Worm (Caenorhabditis elegans) whole organism, late embryonic: ENCODE results near the gene srz-72.
A peak's percentile ranks its signal among the peaks of the same experiment; 100 is the strongest.
"Not testable (repeated sequence)": the region's sequence is repeated elsewhere in the genome, so short reads cannot be mapped to it uniquely, and the experiment has no call there.

ENCODE experiments used
- C08G9.2 ChIP-seq: sonication (generic microtip); optimal IDR thresholded peaks from 2 replicates; lab custom pipeline; 2016; ENCODE audit warnings: mild to moderate bottlenecking, missing genetic modification characterization, moderate library complexity, missing compliant biosample characterization
- K02D7.2 ChIP-seq: sonication (generic microtip); optimal IDR thresholded peaks from 2 replicates; lab custom pipeline; 2017; ENCODE audit warnings: mild to moderate bottlenecking, missing genetic modification characterization, missing compliant biosample characterization
- T23F11.4 ChIP-seq: fragments of 200-800 bp; sonication (Bioruptor generic); optimal IDR thresholded peaks from 2 replicates; lab custom pipeline; 2018; ENCODE audit warnings: mild to moderate bottlenecking, missing genetic modification characterization, missing compliant biosample characterization
- ceh-14 ChIP-seq: sonication (generic microtip); optimal IDR thresholded peaks from 2 replicates; lab custom pipeline; 2016; ENCODE audit warnings: missing genotype, missing genetic modification characterization, missing compliant biosample characterization
- ceh-19 ChIP-seq: fragments of 200-800 bp; sonication (Bioruptor generic); optimal IDR thresholded peaks from 2 replicates; lab custom pipeline; 2018; ENCODE audit warnings: mild to moderate bottlenecking, missing genetic modification characterization, missing compliant biosample characterization
- ceh-24 ChIP-seq: sonication (generic microtip); optimal IDR thresholded peaks from 2 replicates; lab custom pipeline; 2016; ENCODE audit warnings: mild to moderate bottlenecking, missing genetic modification characterization, missing compliant biosample characterization
- ceh-45 ChIP-seq: fragments of 200-800 bp; sonication (Bioruptor generic); IDR thresholded peaks from 2 replicates; pipeline ENCODE4 v1.3.6; 2022; ENCODE audit warnings: missing genetic modification reagents, missing genetic modification characterization, missing compliant biosample characterization
- elt-2 ChIP-seq: sonication (generic microtip); optimal IDR thresholded peaks from 2 replicates; lab custom pipeline; 2016; ENCODE audit warnings: missing genetic modification reagents, missing genetic modification characterization, missing compliant biosample characterization
- ets-4 ChIP-seq: sonication (generic microtip); optimal IDR thresholded peaks from 2 replicates; lab custom pipeline; 2016; ENCODE audit warnings: missing genetic modification characterization, missing compliant biosample characterization
- fkh-6 ChIP-seq: sonication (generic microtip); optimal IDR thresholded peaks from 2 replicates; lab custom pipeline; 2016; ENCODE audit warnings: missing genetic modification characterization, missing compliant biosample characterization
- gmeb-2 ChIP-seq: sonication (generic microtip); optimal IDR thresholded peaks from 2 replicates; lab custom pipeline; 2016; ENCODE audit warnings: missing genetic modification characterization, inconsistent platforms, missing compliant biosample characterization
- hlh-13 ChIP-seq: fragments of 200-800 bp; sonication (Bioruptor generic); optimal IDR thresholded peaks from 2 replicates; lab custom pipeline; 2018; ENCODE audit warnings: mild to moderate bottlenecking, missing genetic modification characterization, missing compliant biosample characterization
- hlh-8 ChIP-seq: sonication (generic microtip); optimal IDR thresholded peaks from 2 replicates; lab custom pipeline; 2016; ENCODE audit warnings: missing genotype, missing genetic modification characterization, missing compliant biosample characterization
- lim-6 ChIP-seq: sonication (generic microtip); optimal IDR thresholded peaks from 2 replicates; lab custom pipeline; 2016; ENCODE audit warnings: missing genetic modification characterization, missing compliant biosample characterization
- madf-2 ChIP-seq: sonication (generic microtip); optimal IDR thresholded peaks from 2 replicates; lab custom pipeline; 2017; ENCODE audit warnings: missing genetic modification characterization, missing compliant biosample characterization
- nfya-1 ChIP-seq: sonication (generic microtip); optimal IDR thresholded peaks from 2 replicates; lab custom pipeline; 2017; ENCODE audit warnings: missing genetic modification characterization, mild to moderate bottlenecking, missing compliant biosample characterization, antibody characterized with exemption, moderate library complexity
- odd-2 ChIP-seq: sonication (generic microtip); optimal IDR thresholded peaks from 2 replicates; lab custom pipeline; 2017; ENCODE audit warnings: antibody characterized with exemption, mild to moderate bottlenecking, missing genetic modification characterization, missing compliant biosample characterization
- pax-1 ChIP-seq: fragments of 150-350 bp; optimal IDR thresholded peaks from 2 replicates; lab custom pipeline; 2014; ENCODE audit warnings: missing biosample characterization, missing genetic modification characterization
- pha-4 ChIP-seq: fragments of 150-350 bp; optimal IDR thresholded peaks from 2 replicates; lab custom pipeline; 2018; ENCODE audit warnings: missing biosample characterization, missing genetic modification reagents, missing genetic modification characterization
- pqm-1 ChIP-seq: sonication (generic microtip); optimal IDR thresholded peaks from 2 replicates; lab custom pipeline; 2016; ENCODE audit warnings: missing genetic modification characterization, missing compliant biosample characterization
- ref-2 ChIP-seq: sonication (generic microtip); optimal IDR thresholded peaks from 2 replicates; lab custom pipeline; 2016; ENCODE audit warnings: missing genetic modification characterization, missing compliant biosample characterization
- rnt-1 ChIP-seq: sonication (generic microtip); optimal IDR thresholded peaks from 2 replicates; lab custom pipeline; 2016; ENCODE audit warnings: missing genetic modification characterization, missing compliant biosample characterization
- sdc-2 ChIP-seq: sonication (generic microtip); optimal IDR thresholded peaks from 2 replicates; lab custom pipeline; 2016; ENCODE audit warnings: missing genotype, missing genetic modification characterization, missing compliant biosample characterization
- sox-2 ChIP-seq: fragments of 200-800 bp; sonication (Bioruptor generic); IDR thresholded peaks from 2 replicates; pipeline ENCODE4 v1.3.6; 2022; ENCODE audit warnings: missing genetic modification reagents, missing genetic modification characterization, missing compliant biosample characterization
- sox-4 ChIP-seq: sonication (generic microtip); optimal IDR thresholded peaks from 2 replicates; lab custom pipeline; 2017; ENCODE audit warnings: mild to moderate bottlenecking, missing genetic modification characterization, inconsistent platforms, missing compliant biosample characterization
- syd-9 ChIP-seq: sonication (generic microtip); optimal IDR thresholded peaks from 2 replicates; lab custom pipeline; 2016; ENCODE audit warnings: mild to moderate bottlenecking, missing genetic modification characterization, moderate library complexity, missing compliant biosample characterization
- tbx-7 ChIP-seq: sonication (generic microtip); optimal IDR thresholded peaks from 2 replicates; lab custom pipeline; 2016; ENCODE audit warnings: missing genotype, missing genetic modification characterization, missing compliant biosample characterization
- ttx-3 ChIP-seq: sonication (generic microtip); optimal IDR thresholded peaks from 2 replicates; lab custom pipeline; 2016; ENCODE audit warnings: missing genetic modification reagents, missing genetic modification characterization, missing compliant biosample characterization
- unc-3 ChIP-seq, 2 experiments: fragments of 200-800 bp in 1 of 2; sonication (Bioruptor generic) in 1 of 2; sonication (generic microtip) in 1 of 2; conservative IDR thresholded peaks in 1 of 2; optimal IDR thresholded peaks in 1 of 2; 2 replicates each; pipeline versions ENCODE4 v1.3.6 to Lab custom; 2016 to 2022; ENCODE audit warnings: missing compliant biosample characterization in 2 of 2, missing genetic modification characterization in 2 of 2, missing genetic modification reagents in 1 of 2
- unc-42 ChIP-seq: sonication (generic microtip); optimal IDR thresholded peaks from 2 replicates; lab custom pipeline; 2016; ENCODE audit warnings: missing genotype, missing genetic modification characterization, missing compliant biosample characterization
- unc-55 ChIP-seq: sonication (generic microtip); optimal IDR thresholded peaks from 2 replicates; lab custom pipeline; 2017; ENCODE audit warnings: missing biosample characterization, missing genetic modification reagents, missing genetic modification characterization

Gene srz-72

DNA sequence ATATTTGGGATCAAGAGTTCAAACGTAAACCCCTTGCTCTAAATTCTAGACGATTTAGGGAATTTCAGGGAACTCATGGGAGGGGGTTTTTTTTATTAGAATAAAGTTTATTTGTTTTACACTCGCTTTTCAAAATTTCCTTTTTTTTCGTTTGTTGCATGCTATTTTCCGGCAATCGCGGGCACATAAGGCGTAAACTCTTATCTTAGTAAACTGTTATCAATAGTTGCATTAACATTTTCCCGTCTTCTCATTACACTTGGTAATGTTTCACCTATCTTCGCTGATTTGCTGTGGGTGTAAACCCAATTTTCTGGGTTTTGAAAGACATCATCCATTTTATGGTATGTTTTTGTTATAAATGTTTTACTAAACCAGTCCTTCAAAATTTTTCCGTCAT is 5.1 kb upstream of the srz-72 start:
- no peak for TF ChIP-seq ref-2
- peak; percentile 37 for TF ChIP-seq elt-2 (tag; lab: Kevin White, UChicago)

DNA sequence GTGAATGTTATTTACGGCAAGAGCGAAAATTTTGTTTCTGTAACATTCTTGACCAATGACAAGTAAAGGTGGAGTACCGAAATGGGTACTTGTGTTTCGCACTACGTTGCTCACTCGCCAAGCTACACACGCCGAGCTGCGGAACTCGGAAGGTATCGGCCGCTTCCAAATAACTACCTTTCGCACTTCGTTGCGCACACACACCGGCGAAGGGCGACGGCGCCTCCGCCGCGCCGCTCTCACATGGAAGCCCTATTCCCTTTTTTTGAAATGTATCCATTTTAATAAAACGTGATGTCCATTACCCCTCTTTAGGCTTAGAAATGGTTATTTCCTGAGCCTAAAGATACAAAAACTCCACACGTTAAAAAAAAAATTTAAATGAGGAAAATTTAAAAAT is 8.0 kb downstream of the srz-72 start:
- TF ChIP-seq gmeb-2 (tag; lab: Kevin White, UChicago) (no peak), ceh-19 (GFP tag; lab: Kevin White, UChicago) (no peak), unc-3 (GFP tag; conservative IDR thresholded peaks at IDR 0.05; lab: Robert Waterston, UW) (no peak), unc-3 (tag; optimal IDR thresholded peaks at IDR 0.05; lab: Kevin White, UChicago) (no peak), hlh-8 (no peak), nfya-1 (tag; lab: Kevin White, UChicago) (no peak), C08G9.2 (no peak)

DNA sequence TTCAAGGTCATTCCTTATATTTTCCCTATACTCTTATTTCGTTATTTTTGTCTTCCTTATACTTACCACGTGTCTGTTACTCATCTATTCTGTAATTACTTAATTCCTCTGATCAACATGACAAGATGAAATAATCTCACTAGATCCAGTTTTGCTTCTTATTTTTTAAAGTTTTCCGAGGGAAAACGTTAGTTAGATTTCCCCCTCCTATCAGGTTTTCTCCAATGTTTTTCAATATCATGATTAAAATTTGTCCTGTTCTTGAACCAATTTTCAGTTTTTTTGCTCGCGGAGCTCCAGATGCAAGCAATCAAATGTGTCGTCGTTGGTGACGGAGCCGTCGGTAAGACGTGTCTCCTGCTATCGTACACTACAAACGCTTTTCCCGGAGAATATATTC is 9.0 kb downstream of the srz-72 start, which contains the start of gene rac-2:
Gene rac-2, plus strand, starts transcription at position 301 of the 400 bp plus-strand sequence.
- TF ChIP-seq ets-4, madf-2, lim-6 (tag; lab: Kevin White, UChicago): not testable (repeated sequence)

DNA sequence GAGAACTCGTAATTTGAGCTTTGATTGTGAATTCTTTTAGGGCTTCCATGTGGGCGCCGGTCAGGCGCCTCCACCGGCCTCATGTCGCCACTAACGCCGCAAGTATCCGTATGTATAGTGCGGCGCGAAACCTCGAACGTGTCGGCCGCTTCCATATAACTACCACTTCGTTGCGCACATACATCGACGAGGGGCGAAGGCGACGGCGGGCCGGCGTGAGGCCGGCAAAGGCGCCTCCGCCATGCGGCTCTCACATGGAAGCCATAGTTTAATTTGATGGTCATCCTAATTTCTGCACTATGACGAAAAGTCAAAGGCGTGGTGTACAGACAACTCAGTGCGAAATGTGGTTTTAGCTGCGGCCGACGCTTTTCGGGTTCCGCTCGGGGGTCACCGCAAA is 11.2 kb downstream of the srz-72 start:
- TF ChIP-seq ceh-24 (tag; lab: Kevin White, UChicago): no peak
- TF ChIP-seq C08G9.2: no peak
- no peak for TF ChIP-seq ceh-45 (GFP tag; lab: Robert Waterston, UW)

DNA sequence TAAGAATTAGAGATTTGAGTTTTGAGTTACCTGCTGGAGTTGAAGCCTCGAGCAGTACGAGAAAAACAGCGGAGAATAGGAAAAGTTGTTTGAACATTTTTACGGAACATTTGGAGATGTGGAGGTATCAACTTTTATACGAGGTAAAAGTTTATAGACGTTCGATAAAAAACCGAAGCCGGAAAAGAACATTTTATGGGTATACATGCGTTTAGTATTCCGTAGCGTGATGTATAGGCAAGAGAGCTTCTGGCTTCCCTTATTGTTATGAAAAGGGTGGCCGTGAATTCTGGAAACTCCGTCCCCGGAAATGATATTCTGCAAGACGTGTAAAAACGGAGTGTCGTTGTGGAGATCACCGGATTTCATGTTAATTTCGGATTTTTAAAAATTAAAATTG is 21.5 kb downstream of the srz-72 start, which contains the start of gene K03D3.5:
Gene K03D3.5, minus strand, starts transcription at position 101 of the 400 bp plus-strand sequence.
- TF ChIP-seq rnt-1: no peak
- no peak for TF ChIP-seq unc-55
- no peak for TF ChIP-seq ceh-19 (GFP tag; lab: Kevin White, UChicago)
- TF ChIP-seq sox-4 (tag; lab: Kevin White, UChicago): no peak
- TF ChIP-seq sox-2 (GFP tag; lab: Robert Waterston, UW): no peak
- no peak for TF ChIP-seq syd-9 (tag; lab: Kevin White, UChicago)
- no peak for TF ChIP-seq pqm-1 (tag; lab: Kevin White, UChicago)
- no peak for TF ChIP-seq unc-42 (tag; lab: Kevin White, UChicago)
- no peak for TF ChIP-seq ref-2
- TF ChIP-seq K02D7.2 (tag; lab: Kevin White, UChicago): no peak
- no peak for TF ChIP-seq pha-4 (tag; lab: Kevin White, UChicago)
- no peak for TF ChIP-seq C08G9.2
- no peak for TF ChIP-seq tbx-7 (tag; lab: Kevin White, UChicago)
- no peak for TF ChIP-seq pax-1 (tag; lab: Kevin White, UChicago)
- TF ChIP-seq gmeb-2 (tag; lab: Kevin White, UChicago): no peak
- TF ChIP-seq hlh-13 (GFP tag; lab: Kevin White, UChicago): no peak
- TF ChIP-seq ceh-14 (tag; lab: Kevin White, UChicago): no peak

DNA sequence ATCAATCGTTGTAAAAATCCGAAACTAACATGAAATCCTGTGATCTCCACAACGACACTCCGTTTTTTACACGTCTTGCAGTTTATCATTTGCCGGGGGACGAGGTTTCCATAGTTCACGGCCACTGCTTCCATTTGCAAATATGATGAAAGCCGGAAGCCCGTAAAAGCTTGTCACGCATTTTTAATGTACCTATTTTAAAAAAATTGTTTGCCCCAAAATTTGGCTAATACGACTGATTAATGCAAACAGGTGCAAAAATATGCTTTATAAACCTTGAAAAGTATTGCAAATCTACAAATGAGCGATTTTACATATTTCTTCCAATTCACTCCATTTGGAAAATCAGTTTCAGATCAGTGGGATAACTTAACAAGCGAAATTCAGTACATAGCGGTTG is 21.9 kb downstream of the srz-72 start, which contains the start of gene srz-61:
Gene srz-61, plus strand, starts transcription at position 301 of the 400 bp plus-strand sequence.
- TF ChIP-seq T23F11.4: no peak
- TF ChIP-seq fkh-6 (tag; lab: Kevin White, UChicago): no peak
- TF ChIP-seq ttx-3: no peak
- TF ChIP-seq sdc-2 (tag; lab: Kevin White, UChicago): no peak
- TF ChIP-seq odd-2 (tag; lab: Kevin White, UChicago): no peak
